Worm (Caenorhabditis elegans) whole organism, mixed stage, embryonic: ENCODE data around the gene str-56.

Experiments used
- M03D4.4 ChIP-seq: sonication (generic microtip); optimal IDR thresholded peaks from 2 replicates; lab custom pipeline; 2017; ENCODE audit warnings: mild to moderate bottlenecking, missing genetic modification characterization, missing compliant biosample characterization
- ceh-39 ChIP-seq: fragments of 150-350 bp; optimal IDR thresholded peaks from 2 replicates; lab custom pipeline; 2014; ENCODE audit warnings: missing biosample characterization, missing genetic modification characterization
- ceh-43 ChIP-seq: fragments of 200-800 bp; sonication (Bioruptor generic); optimal IDR thresholded peaks from 2 replicates; lab custom pipeline; 2018; ENCODE audit warnings: mild to moderate bottlenecking, missing genetic modification characterization, moderate library complexity, missing compliant biosample characterization
- ceh-83 ChIP-seq: fragments of 200-800 bp; sonication (Bioruptor generic); optimal IDR thresholded peaks from 2 replicates; lab custom pipeline; 2018; ENCODE audit warnings: mild to moderate bottlenecking, missing genetic modification characterization, missing compliant biosample characterization
- ces-1 ChIP-seq: fragments of 150-350 bp; optimal IDR thresholded peaks from 2 replicates; lab custom pipeline; 2014; ENCODE audit warnings: missing biosample characterization, missing genetic modification reagents, missing genetic modification characterization
- cnd-1 ChIP-seq: fragments of 200-800 bp; sonication (Bioruptor generic); optimal IDR thresholded peaks from 2 replicates; lab custom pipeline; 2018; ENCODE audit warnings: mild to moderate bottlenecking, missing genetic modification characterization, missing compliant biosample characterization
- drap-1 ChIP-seq: fragments of 200-800 bp; sonication (Bioruptor generic); optimal IDR thresholded peaks from 3 replicates; lab custom pipeline; 2018; ENCODE audit warnings: mild to moderate bottlenecking, missing genetic modification characterization, missing compliant biosample characterization
- elt-1 ChIP-seq: sonication (generic microtip); optimal IDR thresholded peaks from 2 replicates; lab custom pipeline; 2017; ENCODE audit warnings: missing genetic modification characterization, mild to moderate bottlenecking, missing compliant biosample characterization, antibody characterized with exemption, moderate library complexity, borderline replicate concordance; ENCODE audit not compliant: insufficient read depth
- elt-3 ChIP-seq: fragments of 150-350 bp; optimal IDR thresholded peaks from 2 replicates; lab custom pipeline; 2014; ENCODE audit warnings: missing biosample characterization, missing genetic modification characterization
- flh-1 ChIP-seq: fragments of 200-800 bp; sonication (Bioruptor generic); optimal IDR thresholded peaks from 2 replicates; lab custom pipeline; 2018; ENCODE audit warnings: mild to moderate bottlenecking, missing genetic modification characterization, moderate library complexity, missing compliant biosample characterization
- ham-2 ChIP-seq: fragments of 200-800 bp; sonication (Bioruptor generic); optimal IDR thresholded peaks from 2 replicates; lab custom pipeline; 2018; ENCODE audit warnings: mild to moderate bottlenecking, missing genetic modification characterization, missing compliant biosample characterization
- hlh-1 ChIP-seq: fragments of 150-350 bp; optimal IDR thresholded peaks from 2 replicates; lab custom pipeline; 2014; ENCODE audit warnings: missing biosample characterization, missing genetic modification reagents, missing genetic modification characterization
- lin-13 ChIP-seq: fragments of 150-350 bp; optimal IDR thresholded peaks from 2 replicates; lab custom pipeline; 2014; ENCODE audit warnings: missing biosample characterization, missing genetic modification characterization
- lin-32 ChIP-seq: fragments of 200-800 bp; sonication (Bioruptor generic); optimal IDR thresholded peaks from 2 replicates; lab custom pipeline; 2018; ENCODE audit warnings: mild to moderate bottlenecking, missing genetic modification characterization, missing compliant biosample characterization
- lsy-2 ChIP-seq: fragments of 150-350 bp; optimal IDR thresholded peaks from 2 replicates; lab custom pipeline; 2014; ENCODE audit warnings: missing biosample characterization, missing genetic modification characterization
- mab-5 ChIP-seq: fragments of 150-350 bp; optimal IDR thresholded peaks from 2 replicates; lab custom pipeline; 2014; ENCODE audit warnings: missing biosample characterization, missing genetic modification characterization
- mep-1 ChIP-seq: fragments of 150-350 bp; optimal IDR thresholded peaks from 2 replicates; lab custom pipeline; 2017; ENCODE audit warnings: missing biosample characterization, missing genetic modification reagents, missing genetic modification characterization, inconsistent platforms
- mls-2 ChIP-seq: sonication (generic microtip); optimal IDR thresholded peaks from 2 replicates; lab custom pipeline; 2016; ENCODE audit warnings: mild to moderate bottlenecking, missing genetic modification characterization, moderate library complexity, missing compliant biosample characterization
- nhr-12 ChIP-seq: fragments of 150-350 bp; optimal IDR thresholded peaks from 2 replicates; lab custom pipeline; 2014; ENCODE audit warnings: missing biosample characterization, missing genetic modification characterization
- nhr-2 ChIP-seq: fragments of 150-350 bp; optimal IDR thresholded peaks from 2 replicates; lab custom pipeline; 2014; ENCODE audit warnings: missing biosample characterization, missing genetic modification characterization
- nhr-237 ChIP-seq: fragments of 150-350 bp; optimal IDR thresholded peaks from 2 replicates; lab custom pipeline; 2014; ENCODE audit warnings: missing biosample characterization, missing genetic modification characterization
- nhr-28 ChIP-seq: fragments of 150-350 bp; optimal IDR thresholded peaks from 2 replicates; lab custom pipeline; 2014; ENCODE audit warnings: missing biosample characterization, missing genetic modification characterization
- nhr-76 ChIP-seq: sonication (generic microtip); optimal IDR thresholded peaks from 2 replicates; lab custom pipeline; 2017; ENCODE audit warnings: missing biosample characterization, missing genetic modification characterization
- sem-2 ChIP-seq: fragments of 200-800 bp; sonication (Bioruptor generic); optimal IDR thresholded peaks from 2 replicates; lab custom pipeline; 2018; ENCODE audit warnings: mild to moderate bottlenecking, missing genetic modification characterization, missing compliant biosample characterization
- snpc-4 ChIP-seq: fragments of 150-350 bp; optimal IDR thresholded peaks from 2 replicates; lab custom pipeline; 2014; ENCODE audit warnings: missing biosample characterization, missing genetic modification characterization
- sptf-1 ChIP-seq: sonication (generic microtip); optimal IDR thresholded peaks from 2 replicates; lab custom pipeline; 2017; ENCODE audit warnings: mild to moderate bottlenecking, missing genetic modification characterization, moderate library complexity, missing compliant biosample characterization
- tbx-8 ChIP-seq: fragments of 200-800 bp; sonication (Bioruptor generic); optimal IDR thresholded peaks from 2 replicates; lab custom pipeline; 2018; ENCODE audit warnings: mild to moderate bottlenecking, missing genetic modification characterization, moderate library complexity, missing compliant biosample characterization
- unc-120 ChIP-seq: sonication (generic microtip); optimal IDR thresholded peaks from 2 replicates; lab custom pipeline; 2017; ENCODE audit warnings: missing genetic modification characterization, missing compliant biosample characterization; ENCODE audit not compliant: poor library complexity, severe bottlenecking
- unc-39 ChIP-seq: fragments of 150-350 bp; optimal IDR thresholded peaks from 2 replicates; lab custom pipeline; 2014; ENCODE audit warnings: missing biosample characterization, missing genetic modification characterization
- unc-62 ChIP-seq: fragments of 150-350 bp; optimal IDR thresholded peaks from 2 replicates; lab custom pipeline; 2014; ENCODE audit warnings: missing biosample characterization, missing genetic modification reagents, missing genetic modification characterization
- zip-8 ChIP-seq: fragments of 150-350 bp; optimal IDR thresholded peaks from 2 replicates; lab custom pipeline; 2014; ENCODE audit warnings: missing biosample characterization, missing genetic modification characterization
- ztf-11 ChIP-seq: fragments of 150-350 bp; optimal IDR thresholded peaks from 2 replicates; lab custom pipeline; 2014; ENCODE audit warnings: missing biosample characterization, missing genetic modification characterization

Gene str-56

DNA sequence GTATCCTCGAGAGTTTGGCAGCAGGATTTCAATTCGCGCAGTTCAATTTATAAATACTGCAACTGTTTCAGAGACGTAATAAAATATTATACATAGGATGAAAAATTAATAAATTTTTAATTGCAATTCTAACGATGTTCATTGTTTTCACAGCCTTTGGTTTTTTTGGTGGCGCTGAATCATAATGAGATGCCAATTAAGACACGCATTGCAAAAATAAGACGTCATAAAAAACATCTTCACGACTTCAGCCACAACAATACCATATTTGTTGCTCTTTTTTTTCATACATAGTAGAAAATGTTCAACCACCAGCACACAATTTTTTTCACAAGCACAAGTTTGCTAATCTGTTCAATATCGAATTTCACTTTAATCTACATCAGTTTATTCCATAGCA is at the start of gene str-56:
TSS of gene str-56 (plus strand) at position 301 of the 400 bp plus-strand sequence.
- TF ChIP-seq flh-1 (GFP tag; lab: Kevin White, UChicago) (no peak), mep-1 (tag; lab: Kevin White, UChicago) (no peak), elt-3 (tag; lab: Kevin White, UChicago) (no peak), elt-1 (tag; lab: Kevin White, UChicago) (no peak), snpc-4 (tag; lab: Kevin White, UChicago) (no peak), sptf-1 (tag; lab: Kevin White, UChicago) (no peak), sem-2 (no peak), drap-1 (GFP tag; lab: Kevin White, UChicago) (no peak), mab-5 (no peak), mls-2 (tag; lab: Kevin White, UChicago) (no peak), ceh-43 (GFP tag; lab: Kevin White, UChicago) (no peak)

DNA sequence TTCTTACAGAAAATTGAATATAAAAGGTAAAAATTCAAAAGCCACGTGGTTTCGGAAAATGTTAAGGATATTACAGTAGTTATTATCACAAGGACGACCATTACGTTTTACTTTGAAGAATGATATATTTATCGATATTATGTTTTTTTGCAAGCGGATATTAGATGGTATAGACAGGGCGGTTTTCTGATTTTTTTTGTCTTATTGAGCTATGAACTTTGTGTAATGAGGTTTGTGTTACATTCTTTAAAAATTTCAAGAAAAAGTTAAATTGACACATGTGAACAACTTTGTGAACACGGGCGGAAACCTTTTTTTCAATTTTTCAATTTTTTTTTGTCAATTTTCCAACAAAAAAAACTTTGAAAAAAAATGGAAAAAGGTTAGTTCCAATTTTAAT is 47.5 kb upstream of the str-56 start, which contains the start of gene srbc-50:
TSS of gene srbc-50 (minus strand) at position 101 of the 400 bp plus-strand sequence.
- TF ChIP-seq lsy-2 (tag; lab: Kevin White, UChicago) (no peak), nhr-76 (tag; lab: Kevin White, UChicago) (no peak), hlh-1 (tag; lab: Kevin White, UChicago) (no peak), lin-13 (tag; lab: Kevin White, UChicago) (no peak)

DNA sequence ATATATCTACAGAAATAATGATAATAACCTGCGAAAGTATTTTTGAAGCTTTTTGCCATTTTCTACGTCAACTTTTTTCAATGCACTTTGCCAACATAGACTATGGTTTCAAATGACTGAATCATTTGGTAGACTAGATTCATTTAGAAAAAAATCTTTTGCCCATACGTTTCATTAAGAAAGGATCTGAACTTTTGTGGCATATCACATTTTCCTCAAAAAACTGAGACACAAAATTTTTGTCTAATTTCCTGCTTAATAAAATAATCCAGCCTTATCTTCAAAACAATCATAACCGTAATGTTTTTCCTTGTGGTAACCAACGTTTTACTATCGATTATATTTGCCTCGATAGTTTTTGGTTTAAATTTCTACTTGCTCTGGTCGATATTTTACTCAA is 46.3 kb upstream of the str-56 start, which contains the start of gene srbc-51:
TSS of gene srbc-51 (plus strand) at position 301 of the 400 bp plus-strand sequence.
- TF ChIP-seq tbx-8 (GFP tag; lab: Kevin White, UChicago) (no peak), cnd-1 (tag; lab: Kevin White, UChicago) (no peak), elt-3 (tag; lab: Kevin White, UChicago) (no peak), lsy-2 (tag; lab: Kevin White, UChicago) (no peak), sptf-1 (tag; lab: Kevin White, UChicago) (no peak), nhr-28 (tag; lab: Kevin White, UChicago) (no peak), lin-32 (GFP tag; lab: Kevin White, UChicago) (no peak), flh-1 (GFP tag; lab: Kevin White, UChicago) (no peak), nhr-12 (tag; lab: Kevin White, UChicago) (no peak), nhr-76 (tag; lab: Kevin White, UChicago) (no peak), nhr-237 (tag; lab: Kevin White, UChicago) (no peak), ceh-39 (tag; lab: Kevin White, UChicago) (no peak), unc-39 (tag; lab: Kevin White, UChicago) (no peak), mls-2 (tag; lab: Kevin White, UChicago) (no peak), nhr-2 (tag; lab: Kevin White, UChicago) (no peak), mep-1 (tag; lab: Kevin White, UChicago) (no peak), ztf-11 (tag; lab: Kevin White, UChicago) (no peak), ceh-83 (GFP tag; lab: Kevin White, UChicago) (no peak)

DNA sequence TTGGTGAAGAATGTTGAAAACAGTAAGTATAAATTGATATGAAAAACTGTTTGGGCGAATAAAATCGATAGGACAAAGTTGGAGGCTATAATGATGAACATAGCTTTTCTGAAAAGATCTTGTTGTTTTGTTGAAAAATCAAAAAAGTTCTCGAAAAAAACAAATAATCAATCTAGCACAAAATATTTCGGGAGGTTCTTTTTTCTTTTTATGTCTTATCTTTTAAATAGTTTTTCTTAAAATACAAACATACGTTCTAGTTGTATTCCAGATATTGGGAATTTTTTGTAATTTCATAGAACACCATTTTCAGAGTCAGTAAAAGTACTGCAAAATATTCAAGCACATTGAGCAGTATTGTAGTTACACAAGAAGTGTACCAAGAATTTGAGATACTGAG is 42.5 kb upstream of the str-56 start, which contains the start of gene srbc-55:
TSS of gene srbc-55 (minus strand) at position 101 of the 400 bp plus-strand sequence.
- no peak for TF ChIP-seq sem-2
- no peak for TF ChIP-seq nhr-28 (tag; lab: Kevin White, UChicago)
- no peak for TF ChIP-seq unc-62 (GFP tag; lab: Kevin White, UChicago)
- no peak for TF ChIP-seq hlh-1 (tag; lab: Kevin White, UChicago)
- TF ChIP-seq sptf-1 (tag; lab: Kevin White, UChicago) = no peak
- TF ChIP-seq mab-5 = no peak
- no peak for TF ChIP-seq snpc-4 (tag; lab: Kevin White, UChicago)
- no peak for TF ChIP-seq drap-1 (GFP tag; lab: Kevin White, UChicago)
- no peak for TF ChIP-seq cnd-1 (tag; lab: Kevin White, UChicago)
- no peak for TF ChIP-seq M03D4.4 (tag; lab: Kevin White, UChicago)
- TF ChIP-seq ztf-11 (tag; lab: Kevin White, UChicago) = no peak

DNA sequence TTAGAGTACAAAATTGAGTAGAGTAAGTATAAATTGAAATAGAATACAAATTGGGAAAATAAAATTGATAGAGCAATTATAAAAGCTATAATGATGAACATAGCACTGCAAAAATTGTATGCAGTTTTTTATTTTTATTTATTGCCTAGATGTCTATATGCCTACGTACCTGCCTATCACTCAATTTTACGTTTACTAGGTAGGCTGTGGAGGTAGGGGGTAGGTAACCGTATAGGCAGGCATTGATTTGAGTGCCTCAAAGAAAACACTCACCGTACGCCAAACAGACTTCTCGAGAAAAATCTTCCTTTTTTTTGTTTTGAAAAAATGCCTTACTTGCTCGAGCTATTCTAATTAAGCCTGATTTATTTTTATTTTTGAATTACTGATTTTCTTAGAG is 40.8 kb upstream of the str-56 start, which contains the start of gene srbc-56:
TSS of gene srbc-56 (minus strand) at position 101 of the 400 bp plus-strand sequence.
- no peak for TF ChIP-seq lin-13 (tag; lab: Kevin White, UChicago)
- no peak for TF ChIP-seq ceh-39 (tag; lab: Kevin White, UChicago)
- no peak for TF ChIP-seq elt-3 (tag; lab: Kevin White, UChicago)
- TF ChIP-seq ztf-11 (tag; lab: Kevin White, UChicago) = no peak
- no peak for TF ChIP-seq mep-1 (tag; lab: Kevin White, UChicago)
- TF ChIP-seq snpc-4 (tag; lab: Kevin White, UChicago) = no peak
- no peak for TF ChIP-seq unc-62 (GFP tag; lab: Kevin White, UChicago)
- TF ChIP-seq drap-1 (GFP tag; lab: Kevin White, UChicago) = no peak
- no peak for TF ChIP-seq nhr-237 (tag; lab: Kevin White, UChicago)
- TF ChIP-seq sptf-1 (tag; lab: Kevin White, UChicago) = no peak
- no peak for TF ChIP-seq unc-120 (tag; lab: Kevin White, UChicago)
- no peak for TF ChIP-seq zip-8 (tag; lab: Kevin White, UChicago)
- no peak for TF ChIP-seq hlh-1 (tag; lab: Kevin White, UChicago)
- TF ChIP-seq ham-2 (GFP tag; lab: Kevin White, UChicago) = no peak
- no peak for TF ChIP-seq flh-1 (GFP tag; lab: Kevin White, UChicago)
- TF ChIP-seq tbx-8 (GFP tag; lab: Kevin White, UChicago) = no peak
- TF ChIP-seq cnd-1 (tag; lab: Kevin White, UChicago) = no peak
- TF ChIP-seq ces-1 (GFP tag; lab: Kevin White, UChicago) = no peak
- no peak for TF ChIP-seq nhr-28 (tag; lab: Kevin White, UChicago)
- TF ChIP-seq nhr-76 (tag; lab: Kevin White, UChicago) = no peak
